Fruit fly (Drosophila melanogaster): ENCODE data around the gene RnpS1.
A peak's percentile ranks its signal among the peaks of the same experiment; 100 is the strongest.

Gene RnpS1

dm6 chr3R:9577382-9578137, 25.7 kb downstream of the RnpS1 start, which contains the start of the genes Kap-alpha3 and Son:
Gene Kap-alpha3 (minus strand): TSS chr3R:9577733.
Gene Son (plus strand): TSS chr3R:9578042.
- TF ChIP-seq pad (GFP tag; optimal IDR thresholded peaks at IDR 0.05) (peak; percentile 89), CG7045 (GFP tag; optimal IDR thresholded peaks at IDR 0.05) (peak; percentile 96), bab1 (GFP tag; optimal IDR thresholded peaks at IDR 0.05) (peak; percentile 90), Mnt (GFP tag; optimal IDR thresholded peaks at IDR 0.05) (peak; percentile 95), CG1620 (GFP tag; optimal IDR thresholded peaks at IDR 0.05) (peak; percentile 98), CG11617 (GFP tag; optimal IDR thresholded peaks at IDR 0.05) (peak; percentile 98), CG33017 (tag; optimal IDR thresholded peaks at IDR 0.05) (peak; percentile 89), CG12768 (GFP tag; optimal IDR thresholded peaks at IDR 0.05) (peak; percentile 96), cnc (optimal IDR thresholded peaks at IDR 0.05) (no peak), Hr96 (GFP tag; optimal IDR thresholded peaks at IDR 0.05) (peak; percentile 97), CG7101 (tag; optimal IDR thresholded peaks at IDR 0.05) (peak; percentile 95), cic (GFP tag; optimal IDR thresholded peaks at IDR 0.05) (peak; percentile 86), tj (GFP tag; optimal IDR thresholded peaks at IDR 0.05) (peak; percentile 85), Crg-1 (GFP tag; optimal IDR thresholded peaks at IDR 0.05) (peak; percentile 97), CG5204 (GFP tag; optimal IDR thresholded peaks at IDR 0.05) (no peak), CG14711 (tag; optimal IDR thresholded peaks at IDR 0.05) (peak; percentile 97), ovo (GFP tag; optimal IDR thresholded peaks at IDR 0.05) (peak; percentile 96), kay (GFP tag; ENCODE audit: borderline replicate concordance) (no peak), toe (GFP tag; optimal IDR thresholded peaks at IDR 0.05) (peak; percentile 98), Clk (GFP tag; optimal IDR thresholded peaks at IDR 0.05) (peak; percentile 88)

- peak; percentile 26 for TF ChIP-seq CG11617 (GFP tag; optimal IDR thresholded peaks at IDR 0.05)
- TF ChIP-seq CG14711 (tag; optimal IDR thresholded peaks at IDR 0.05) = peak; percentile 6
- no peak for TF ChIP-seq pad (GFP tag; optimal IDR thresholded peaks at IDR 0.05)
- TF ChIP-seq CG33017 (tag; optimal IDR thresholded peaks at IDR 0.05) = peak; percentile 29
- peak; percentile 22 for TF ChIP-seq CG7045 (GFP tag; optimal IDR thresholded peaks at IDR 0.05)
- peak; percentile 36 for TF ChIP-seq CG12768 (GFP tag; optimal IDR thresholded peaks at IDR 0.05)
- TF ChIP-seq CG1620 (GFP tag; optimal IDR thresholded peaks at IDR 0.05) = peak; percentile 0
- peak; percentile 25 for TF ChIP-seq CG7101 (tag; optimal IDR thresholded peaks at IDR 0.05)
- peak; percentile 6 for TF ChIP-seq cic (GFP tag; optimal IDR thresholded peaks at IDR 0.05)
- no peak for TF ChIP-seq toe (GFP tag; optimal IDR thresholded peaks at IDR 0.05)
- peak; percentile 97 for TF ChIP-seq ovo (GFP tag; optimal IDR thresholded peaks at IDR 0.05)
- no peak for TF ChIP-seq CG5204 (GFP tag; optimal IDR thresholded peaks at IDR 0.05)
- TF ChIP-seq Hr96 (GFP tag; optimal IDR thresholded peaks at IDR 0.05) = no peak
- peak; percentile 61 for TF ChIP-seq bab1 (GFP tag; optimal IDR thresholded peaks at IDR 0.05)
- TF ChIP-seq Clk (GFP tag; optimal IDR thresholded peaks at IDR 0.05) = no peak
- TF ChIP-seq tj (GFP tag; optimal IDR thresholded peaks at IDR 0.05) = peak; percentile 26
Measured at dm6 chr3R:9581089-9581520, 29.3 kb downstream of the RnpS1 start, which contains the start of gene CG8301. Gene CG8301 (plus strand): TSS chr3R:9581306.

- TF ChIP-seq pad (GFP tag; optimal IDR thresholded peaks at IDR 0.05) (no peak), CG11617 (GFP tag; optimal IDR thresholded peaks at IDR 0.05) (no peak), Clk (GFP tag; optimal IDR thresholded peaks at IDR 0.05) (no peak), CG7101 (tag; optimal IDR thresholded peaks at IDR 0.05) (no peak), Mnt (GFP tag; optimal IDR thresholded peaks at IDR 0.05) (no peak), toe (GFP tag; optimal IDR thresholded peaks at IDR 0.05) (no peak), CG5204 (GFP tag; optimal IDR thresholded peaks at IDR 0.05) (no peak)
Measured at dm6 chr3R:9581973-9582372, 30.1 kb downstream of the RnpS1 start.

- no peak for TF ChIP-seq toe (GFP tag; optimal IDR thresholded peaks at IDR 0.05)
- TF ChIP-seq Crg-1 (GFP tag; optimal IDR thresholded peaks at IDR 0.05) = no peak
- TF ChIP-seq tj (GFP tag; optimal IDR thresholded peaks at IDR 0.05) = no peak
- no peak for TF ChIP-seq cic (GFP tag; optimal IDR thresholded peaks at IDR 0.05)
- no peak for TF ChIP-seq kay (GFP tag; ENCODE audit: borderline replicate concordance)
- no peak for TF ChIP-seq CG1620 (GFP tag; optimal IDR thresholded peaks at IDR 0.05)
- no peak for TF ChIP-seq CG14711 (tag; optimal IDR thresholded peaks at IDR 0.05)
- no peak for TF ChIP-seq cnc (optimal IDR thresholded peaks at IDR 0.05)
- no peak for TF ChIP-seq CG7101 (tag; optimal IDR thresholded peaks at IDR 0.05)
- no peak for TF ChIP-seq bab1 (GFP tag; optimal IDR thresholded peaks at IDR 0.05)
- no peak for TF ChIP-seq Clk (GFP tag; optimal IDR thresholded peaks at IDR 0.05)
- TF ChIP-seq CG11617 (GFP tag; optimal IDR thresholded peaks at IDR 0.05) = no peak
Measured at dm6 chr3R:9583122-9583521, 31.3 kb downstream of the RnpS1 start, which contains the start of gene CG33654. Gene CG33654 (minus strand): TSS chr3R:9583222.

- TF ChIP-seq toe (GFP tag; optimal IDR thresholded peaks at IDR 0.05) (peak; percentile 86), CG33017 (tag; optimal IDR thresholded peaks at IDR 0.05) (peak; percentile 15), Hr96 (GFP tag; optimal IDR thresholded peaks at IDR 0.05) (no peak), CG1620 (GFP tag; optimal IDR thresholded peaks at IDR 0.05) (peak; percentile 72), CG7101 (tag; optimal IDR thresholded peaks at IDR 0.05) (peak; percentile 53), ovo (GFP tag; optimal IDR thresholded peaks at IDR 0.05) (no peak), Mnt (GFP tag; optimal IDR thresholded peaks at IDR 0.05) (peak; percentile 77), pad (GFP tag; optimal IDR thresholded peaks at IDR 0.05) (peak; percentile 51), bab1 (GFP tag; optimal IDR thresholded peaks at IDR 0.05) (peak; percentile 45), CG12768 (GFP tag; optimal IDR thresholded peaks at IDR 0.05) (peak; percentile 14), CG7045 (GFP tag; optimal IDR thresholded peaks at IDR 0.05) (peak; percentile 10), cic (GFP tag; optimal IDR thresholded peaks at IDR 0.05) (peak; percentile 46), tj (GFP tag; optimal IDR thresholded peaks at IDR 0.05) (peak; percentile 41), cnc (optimal IDR thresholded peaks at IDR 0.05) (no peak), kay (GFP tag; ENCODE audit: borderline replicate concordance) (no peak), CG5204 (GFP tag; optimal IDR thresholded peaks at IDR 0.05) (no peak), CG11617 (GFP tag; optimal IDR thresholded peaks at IDR 0.05) (peak; percentile 45), Clk (GFP tag; optimal IDR thresholded peaks at IDR 0.05) (peak; percentile 31), CG14711 (tag; optimal IDR thresholded peaks at IDR 0.05) (peak; percentile 49), Crg-1 (GFP tag; optimal IDR thresholded peaks at IDR 0.05) (no peak)
Measured at dm6 chr3R:9586663-9587248, 34.9 kb downstream of the RnpS1 start, which contains the start of gene P58IPK. Gene P58IPK (plus strand): TSS chr3R:9586942.
